ENCODE assay signal across 2 worm cellular contexts in genomic region chrIII:9228722-9229121, ce11.
TF ChIP-seq lines count a peak whose summit lies in the region.

TSS of gene rnr-1 (minus strand) at chrIII:9228798.

TF ChIP-seq in whole organism, L4 larva, 104 proteins besides CTCF, POLR2A, EP300 and RAD21:
- TF ChIP-seq F26F4.8 (GFP tag; conservative IDR thresholded peaks at IDR 0.05; lab: Robert Waterston, UW): no peak
- no peak for TF ChIP-seq madf-5 (GFP tag; IDR thresholded peaks at IDR 0.05; lab: Robert Waterston, UW)
- peak; percentile 59 for TF ChIP-seq aha-1 (tag; lab: Kevin White, UChicago)
- TF ChIP-seq dmd-6 (GFP tag; IDR thresholded peaks at IDR 0.05; lab: Robert Waterston, UW): no peak
- no peak for TF ChIP-seq daf-16 (GFP tag; optimal IDR thresholded peaks at IDR 0.05; lab: Kevin White, UChicago)
- TF ChIP-seq daf-16 (tag; optimal IDR thresholded peaks at IDR 0.05; lab: Kevin White, UChicago): no peak
- no peak for TF ChIP-seq fkh-10 (GFP tag; optimal IDR thresholded peaks at IDR 0.05; lab: Kevin White, UChicago)
- TF ChIP-seq lsy-2 (tag; optimal IDR thresholded peaks at IDR 0.05; lab: Kevin White, UChicago): peak in 1 of 2 experiments; percentile 59
- no peak for TF ChIP-seq spr-1 (tag; optimal IDR thresholded peaks at IDR 0.05; lab: Kevin White, UChicago)
- no peak for TF ChIP-seq ceh-28 (tag; optimal IDR thresholded peaks at IDR 0.05; lab: Kevin White, UChicago)
- no peak for TF ChIP-seq gei-8 (GFP tag; optimal IDR thresholded peaks at IDR 0.05; lab: Kevin White, UChicago)
- TF ChIP-seq nhr-48 (tag; optimal IDR thresholded peaks at IDR 0.05; lab: Kevin White, UChicago): no peak
- TF ChIP-seq nhr-76 (tag; optimal IDR thresholded peaks at IDR 0.05; lab: Kevin White, UChicago): no peak
- no peak for TF ChIP-seq nhr-28 (tag; optimal IDR thresholded peaks at IDR 0.05; lab: Kevin White, UChicago)
- TF ChIP-seq lin-38 (GFP tag; IDR thresholded peaks at IDR 0.05; lab: Robert Waterston, UW): peak; percentile 45; the same call in 1 of the 2 replicates
- TF ChIP-seq daf-19 (GFP tag; conservative IDR thresholded peaks at IDR 0.05; lab: Robert Waterston, UW): no peak
- no peak for TF ChIP-seq Y75B8A.6 (GFP tag; IDR thresholded peaks at IDR 0.05; lab: Robert Waterston, UW)
- TF ChIP-seq dmd-9 (GFP tag; IDR thresholded peaks at IDR 0.05; lab: Robert Waterston, UW): no peak
- no peak for TF ChIP-seq hlh-30 (tag; optimal IDR thresholded peaks at IDR 0.05; lab: Kevin White, UChicago; ENCODE audit: insufficient read depth)
- no peak for TF ChIP-seq F10B5.3 (tag; optimal IDR thresholded peaks at IDR 0.05; lab: Kevin White, UChicago)
- TF ChIP-seq F49E8.2 (tag; optimal IDR thresholded peaks at IDR 0.05; lab: Kevin White, UChicago; ENCODE audit: borderline replicate concordance): peak; percentile 39

TF ChIP-seq in whole organism, young adult, 124 proteins besides CTCF, POLR2A, EP300 and RAD21 (continues in another document):
- TF ChIP-seq lsl-1 (GFP tag; optimal IDR thresholded peaks at IDR 0.05; lab: Kevin White, UChicago): peak; percentile 99
- TF ChIP-seq D2030.7 (GFP tag; IDR thresholded peaks at IDR 0.05; lab: Robert Waterston, UW): peak; percentile 88
- no peak for TF ChIP-seq Y67H2A.10 (GFP tag; conservative IDR thresholded peaks at IDR 0.05; lab: Robert Waterston, UW)
- TF ChIP-seq madf-3 (GFP tag; IDR thresholded peaks at IDR 0.05; lab: Robert Waterston, UW): no peak
- no peak for TF ChIP-seq K12H6.12 (tag; optimal IDR thresholded peaks at IDR 0.05; lab: Kevin White, UChicago)
- 0 out of 2 replicates have a peak, but pooled peaks have one; percentile 44 for TF ChIP-seq Y79H2A.3 (GFP tag; conservative IDR thresholded peaks at IDR 0.05; lab: Robert Waterston, UW)
- no peak for TF ChIP-seq K11D2.4 (GFP tag; IDR thresholded peaks at IDR 0.05; lab: Robert Waterston, UW)
- 0 out of 2 replicates have a peak, but pooled peaks have one; percentile 33 for TF ChIP-seq rcor-1 (GFP tag; IDR thresholded peaks at IDR 0.05; lab: Robert Waterston, UW)
- no peak for TF ChIP-seq attf-3 (GFP tag; conservative IDR thresholded peaks at IDR 0.05; lab: Robert Waterston, UW)
- peak; percentile 19; the same call in 1 of the 2 replicates for TF ChIP-seq dox-1 (GFP tag; IDR thresholded peaks at IDR 0.05; lab: Robert Waterston, UW)
- TF ChIP-seq chd-7 (tag; optimal IDR thresholded peaks at IDR 0.05; lab: Kevin White, UChicago): no peak
- TF ChIP-seq ceh-91 (GFP tag; IDR thresholded peaks at IDR 0.05; lab: Robert Waterston, UW): peak; percentile 91
- no peak for TF ChIP-seq C06A6.2 (GFP tag; conservative IDR thresholded peaks at IDR 0.05; lab: Robert Waterston, UW)
- no peak for TF ChIP-seq nhr-90 (tag; optimal IDR thresholded peaks at IDR 0.05; lab: Kevin White, UChicago)
- no peak for TF ChIP-seq nfyb-1 (GFP tag; IDR thresholded peaks at IDR 0.05; lab: Robert Waterston, UW)
- peak; percentile 24 for TF ChIP-seq him-1 (tag; optimal IDR thresholded peaks at IDR 0.05; lab: Kevin White, UChicago)
- TF ChIP-seq cebp-2 (GFP tag; IDR thresholded peaks at IDR 0.05; lab: Robert Waterston, UW): no peak
- peak; percentile 97 for TF ChIP-seq xnd-1 (tag; optimal IDR thresholded peaks at IDR 0.05; lab: Kevin White, UChicago)
- TF ChIP-seq egrh-3 (GFP tag; IDR thresholded peaks at IDR 0.05; lab: Robert Waterston, UW): no peak
- TF ChIP-seq tlf-1 (GFP tag; optimal IDR thresholded peaks at IDR 0.05; lab: Kevin White, UChicago): peak; percentile 42
- TF ChIP-seq snpc-1.3 (tag; optimal IDR thresholded peaks at IDR 0.05; lab: Kevin White, UChicago; ENCODE audit: insufficient read depth): peak; percentile 75
- TF ChIP-seq cebp-1 (GFP tag; IDR thresholded peaks at IDR 0.05; lab: Robert Waterston, UW): no peak
- TF ChIP-seq cebp-1 (tag; optimal IDR thresholded peaks at IDR 0.05; lab: Kevin White, UChicago): no peak
- no peak for TF ChIP-seq zim-3 (tag; optimal IDR thresholded peaks at IDR 0.05; lab: Kevin White, UChicago)
- TF ChIP-seq B0035.1 (tag; optimal IDR thresholded peaks at IDR 0.05; lab: Kevin White, UChicago): no peak
- no peak for TF ChIP-seq ceh-58 (GFP tag; IDR thresholded peaks at IDR 0.05; lab: Robert Waterston, UW)
- peak; percentile 72 for TF ChIP-seq F49E8.2 (tag; optimal IDR thresholded peaks at IDR 0.05; lab: Kevin White, UChicago; ENCODE audit: insufficient read depth)
- peak; percentile 73 for TF ChIP-seq dpl-1 (GFP tag; optimal IDR thresholded peaks at IDR 0.05; lab: Kevin White, UChicago)
- no peak for TF ChIP-seq ztf-3 (GFP tag; optimal IDR thresholded peaks at IDR 0.05; lab: Kevin White, UChicago)
- peak; percentile 93 for TF ChIP-seq snpc-3.4 (tag; optimal IDR thresholded peaks at IDR 0.05; lab: Kevin White, UChicago)
- TF ChIP-seq madf-10 (tag; optimal IDR thresholded peaks at IDR 0.05; lab: Kevin White, UChicago): no peak
- no peak for TF ChIP-seq snpc-4 (GFP tag; optimal IDR thresholded peaks at IDR 0.05; lab: Kevin White, UChicago)
- TF ChIP-seq snpc-4 (tag; optimal IDR thresholded peaks at IDR 0.05; lab: Kevin White, UChicago): peak in 1 of 4 experiments; percentile 34
- TF ChIP-seq repo-1 (tag; optimal IDR thresholded peaks at IDR 0.05; lab: Kevin White, UChicago): no peak
- TF ChIP-seq nhr-179 (tag; optimal IDR thresholded peaks at IDR 0.05; lab: Kevin White, UChicago): no peak
- TF ChIP-seq aptf-2 (GFP tag; conservative IDR thresholded peaks at IDR 0.05; lab: Robert Waterston, UW): no peak
- peak; percentile 39; the same call in 1 of the 2 replicates for TF ChIP-seq pbrm-1 (GFP tag; IDR thresholded peaks at IDR 0.05; lab: Robert Waterston, UW)
- no peak for TF ChIP-seq F57C9.4 (tag; optimal IDR thresholded peaks at IDR 0.05; lab: Kevin White, UChicago)
- no peak for TF ChIP-seq nhr-80 (tag; optimal IDR thresholded peaks at IDR 0.05; lab: Kevin White, UChicago)
- TF ChIP-seq nhr-27 (tag; optimal IDR thresholded peaks at IDR 0.05; lab: Kevin White, UChicago): no peak
- no peak for TF ChIP-seq F23B12.7 (tag; optimal IDR thresholded peaks at IDR 0.05; lab: Kevin White, UChicago; ENCODE audit: insufficient read depth)
- peak; percentile 71 for TF ChIP-seq hsf-1 (GFP tag; IDR thresholded peaks at IDR 0.05; lab: Robert Waterston, UW)
- no peak for TF ChIP-seq sea-2 (GFP tag; IDR thresholded peaks at IDR 0.05; lab: Robert Waterston, UW)
- TF ChIP-seq ceh-27 (GFP tag; optimal IDR thresholded peaks at IDR 0.05; lab: Kevin White, UChicago): no peak
- TF ChIP-seq B0336.3 (GFP tag; IDR thresholded peaks at IDR 0.05; lab: Robert Waterston, UW): peak; percentile 22; the same call in 1 of the 2 replicates
- TF ChIP-seq F33H1.4 (GFP tag; IDR thresholded peaks at IDR 0.05; lab: Robert Waterston, UW): peak; percentile 97
- peak; percentile 93 for TF ChIP-seq efl-1 (GFP tag; optimal IDR thresholded peaks at IDR 0.05; lab: Kevin White, UChicago)
- peak; percentile 9; the same call in 1 of the 2 replicates for TF ChIP-seq mcd-1 (GFP tag; IDR thresholded peaks at IDR 0.05; lab: Robert Waterston, UW)
- peak; percentile 26 for TF ChIP-seq tbp1 (GFP tag; optimal IDR thresholded peaks at IDR 0.05; lab: Kevin White, UChicago)
- TF ChIP-seq ceh-79 (tag; optimal IDR thresholded peaks at IDR 0.05; lab: Kevin White, UChicago): no peak
- no peak for TF ChIP-seq F55B11.4 (tag; optimal IDR thresholded peaks at IDR 0.05; lab: Kevin White, UChicago; ENCODE audit: borderline replicate concordance, insufficient read depth)
- peak; percentile 26 for TF ChIP-seq unc-130 (GFP tag; optimal IDR thresholded peaks at IDR 0.05; lab: Kevin White, UChicago)
- no peak for TF ChIP-seq ZK185.1 (tag; optimal IDR thresholded peaks at IDR 0.05; lab: Kevin White, UChicago; ENCODE audit: poor library complexity, severe bottlenecking)
- TF ChIP-seq bed-2 (GFP tag; IDR thresholded peaks at IDR 0.05; lab: Robert Waterston, UW): no peak
- no peak for TF ChIP-seq sdz-38 (tag; optimal IDR thresholded peaks at IDR 0.05; lab: Kevin White, UChicago)
- no peak for TF ChIP-seq lag-1 (GFP tag; IDR thresholded peaks at IDR 0.05; lab: Robert Waterston, UW)
- no peak for TF ChIP-seq B0261.1 (tag; optimal IDR thresholded peaks at IDR 0.05; lab: Kevin White, UChicago)
- TF ChIP-seq hrde-1 (tag; optimal IDR thresholded peaks at IDR 0.05; lab: Kevin White, UChicago; ENCODE audit: borderline replicate concordance): no peak
- TF ChIP-seq ztf-25 (GFP tag; IDR thresholded peaks at IDR 0.05; lab: Robert Waterston, UW): no peak
- no peak for TF ChIP-seq ccch-3 (GFP tag; optimal IDR thresholded peaks at IDR 0.05; lab: Kevin White, UChicago)
- TF ChIP-seq madf-8 (GFP tag; conservative IDR thresholded peaks at IDR 0.05; lab: Robert Waterston, UW): peak; percentile 90
- no peak for TF ChIP-seq lsy-27 (tag; optimal IDR thresholded peaks at IDR 0.05; lab: Kevin White, UChicago; ENCODE audit: borderline replicate concordance, insufficient read depth)
- peak; percentile 98 for TF ChIP-seq madf-6 (GFP tag; IDR thresholded peaks at IDR 0.05; lab: Robert Waterston, UW)
- no peak for TF ChIP-seq die-1 (tag; optimal IDR thresholded peaks at IDR 0.05; lab: Kevin White, UChicago)
- TF ChIP-seq B0019.2 (GFP tag; conservative IDR thresholded peaks at IDR 0.05; lab: Robert Waterston, UW): 0 out of 2 replicates have a peak, but pooled peaks have one; percentile 16
- TF ChIP-seq lir-1 (GFP tag; conservative IDR thresholded peaks at IDR 0.05; lab: Robert Waterston, UW): no peak
- no peak for TF ChIP-seq Y53G8AR.9 (GFP tag; conservative IDR thresholded peaks at IDR 0.05; lab: Robert Waterston, UW)
- peak; percentile 19; the same call in 1 of the 2 replicates for TF ChIP-seq hmg-1.2 (GFP tag; IDR thresholded peaks at IDR 0.05; lab: Robert Waterston, UW)
- TF ChIP-seq unc-62 (GFP tag; optimal IDR thresholded peaks at IDR 0.05; lab: Kevin White, UChicago): no peak
- peak; percentile 54 for TF ChIP-seq lin-54 (GFP tag; optimal IDR thresholded peaks at IDR 0.05; lab: Kevin White, UChicago)
- peak; percentile 6; the same call in 1 of the 2 replicates for TF ChIP-seq Y53F4B.3 (GFP tag; IDR thresholded peaks at IDR 0.05; lab: Robert Waterston, UW)
- TF ChIP-seq rec-8 (tag; optimal IDR thresholded peaks at IDR 0.05; lab: Kevin White, UChicago): no peak
- no peak for TF ChIP-seq lin-26 (GFP tag; IDR thresholded peaks at IDR 0.05; lab: Robert Waterston, UW)
- TF ChIP-seq dpff-1 (tag; optimal IDR thresholded peaks at IDR 0.05; lab: Kevin White, UChicago): no peak

Comparison
In these comparisons a context has a peak if more than half of its experiments do, and no peak if none do; other contexts are left out.
1. Of the 7 proteins assayed by ChIP-seq in both whole organism, young adult and whole organism, L4 larva: peak only in whole organism, young adult: dpl-1 and unc-130; only in whole organism, L4 larva: none; in both: F49E8.2; in neither: 3; mixed calls (peak in some experiments, not most) for 1.